Fruit fly (Drosophila melanogaster) whole organism, embryonic: ENCODE results near the gene GCC88.
A peak's percentile ranks its signal among the peaks of the same experiment; 100 is the strongest.

Experiments used
- Bgb ChIP-seq: fragments of 200-800 bp; sonication (Bioruptor generic); IDR thresholded peaks from 2 replicates; pipeline ENCODE4 v1.3.6; 2022; ENCODE audit warnings: missing biosample characterization, missing genetic modification characterization; ENCODE audit not compliant: partially characterized antibody
- Blimp-1 ChIP-seq: fragments of 200-800 bp; sonication (Bioruptor generic); optimal IDR thresholded peaks from 3 replicates; lab custom pipeline; 2018; ENCODE audit warnings: missing biosample characterization, missing genetic modification characterization, mild to moderate bottlenecking, moderate library complexity, missing genetic modification reagents
- BtbVII ChIP-seq: fragments of 200-800 bp; sonication (Bioruptor generic); optimal IDR thresholded peaks from 3 replicates; lab custom pipeline; 2017; ENCODE audit warnings: missing biosample characterization, mild to moderate bottlenecking, missing genetic modification characterization
- Bteb2 ChIP-seq: fragments of 200-800 bp; sonication (Bioruptor generic); optimal IDR thresholded peaks from 2 replicates; lab custom pipeline; 2016; ENCODE audit warnings: missing biosample characterization, missing genetic modification characterization
- C15 ChIP-seq: fragments of 200-800 bp; sonication (Bioruptor generic); IDR thresholded peaks from 3 replicates; pipeline ENCODE4 v1.3.6; 2022; ENCODE audit warnings: missing biosample characterization, missing genetic modification characterization
- CG10431 ChIP-seq: fragments of 200-800 bp; sonication (Bioruptor generic); optimal IDR thresholded peaks from 3 replicates; lab custom pipeline; 2018; ENCODE audit warnings: missing biosample characterization, mild to moderate bottlenecking, missing genetic modification characterization
- CG10543 ChIP-seq: fragments of 200-800 bp; sonication (Bioruptor generic); optimal IDR thresholded peaks from 3 replicates; lab custom pipeline; 2017; ENCODE audit warnings: missing biosample characterization, mild to moderate bottlenecking, missing genetic modification characterization, moderate library complexity
- CG12104 ChIP-seq: fragments of 200-800 bp; sonication (Bioruptor generic); optimal IDR thresholded peaks from 3 replicates; lab custom pipeline; 2016; ENCODE audit warnings: missing biosample characterization, missing genetic modification characterization
- CG1647 ChIP-seq: fragments of 200-800 bp; sonication (Bioruptor generic); optimal IDR thresholded peaks from 3 replicates; lab custom pipeline; 2016; ENCODE audit warnings: missing biosample characterization, missing genetic modification characterization
- CG16815 ChIP-seq: fragments of 200-800 bp; sonication (Bioruptor generic); optimal IDR thresholded peaks from 3 replicates; lab custom pipeline; 2017; ENCODE audit warnings: missing biosample characterization, mild to moderate bottlenecking, missing genetic modification characterization
- CG17359 ChIP-seq: fragments of 200-800 bp; sonication (Bioruptor generic); optimal IDR thresholded peaks from 3 replicates; lab custom pipeline; 2018; ENCODE audit warnings: missing biosample characterization, mild to moderate bottlenecking, missing genetic modification characterization, moderate library complexity
- CG18476 ChIP-seq: fragments of 200-800 bp; sonication (Bioruptor generic); optimal IDR thresholded peaks from 2 replicates; lab custom pipeline; 2016; ENCODE audit warnings: missing biosample characterization, mild to moderate bottlenecking, missing genetic modification characterization
- CG3726 ChIP-seq: fragments of 200-800 bp; sonication (Bioruptor generic); IDR thresholded peaks from 3 replicates; pipeline ENCODE4, ENCODE4 v1.3.6; 2022; ENCODE audit warnings: missing biosample characterization, missing genetic modification characterization
- CG8281 ChIP-seq: fragments of 200-800 bp; sonication (Bioruptor generic); optimal IDR thresholded peaks from 2 replicates; lab custom pipeline; 2018; ENCODE audit warnings: missing biosample characterization, mild to moderate bottlenecking, missing genetic modification characterization, moderate library complexity
- Doc2 ChIP-seq: fragments of 200-800 bp; sonication (Bioruptor generic); IDR thresholded peaks from 2 replicates; pipeline ENCODE4 v1.3.6; 2022; ENCODE audit warnings: missing biosample characterization, missing genetic modification characterization
- ERR ChIP-seq: fragments of 200-800 bp; sonication (Bioruptor generic); optimal IDR thresholded peaks from 2 replicates; lab custom pipeline; 2016; ENCODE audit warnings: missing biosample characterization, missing genetic modification characterization
- Eip74EF ChIP-seq, 2 experiments: fragments of 200-800 bp in 1 of 2; fragments of >200 bp in 1 of 2; sonication (Bioruptor generic) in 1 of 2; optimal IDR thresholded peaks; 2 replicates each; lab custom pipeline; 2017 to 2019; ENCODE audit warnings: missing biosample characterization in 2 of 2, missing genetic modification characterization in 2 of 2, mild to moderate bottlenecking in 1 of 2, moderate library complexity in 1 of 2
- Med ChIP-seq: fragments of 200-800 bp; sonication (Bioruptor generic); peaks from one replicate; lab custom pipeline; 2016; ENCODE audit warnings: missing biosample characterization, missing genetic modification characterization, mild to moderate bottlenecking, inconsistent platforms, moderate library complexity
- Mes4 ChIP-seq: fragments of 200-800 bp; sonication (Bioruptor generic); optimal IDR thresholded peaks from 2 replicates; lab custom pipeline; 2016; ENCODE audit warnings: missing biosample characterization, missing genetic modification characterization
- Nf-YB ChIP-seq: fragments of 200-800 bp; sonication (Bioruptor generic); optimal IDR thresholded peaks from 3 replicates; lab custom pipeline; 2019; ENCODE audit warnings: missing biosample characterization, mild to moderate bottlenecking, missing genetic modification characterization, moderate library complexity
- Sin3A ChIP-seq: fragments of >200 bp; optimal IDR thresholded peaks from 2 replicates; lab custom pipeline; 2018
- Six4 ChIP-seq: fragments of 200-800 bp; sonication (Bioruptor generic); optimal IDR thresholded peaks from 2 replicates; lab custom pipeline; 2016; ENCODE audit warnings: missing biosample characterization, missing genetic modification characterization
- Taf1 ChIP-seq: fragments of 200-800 bp; sonication (Bioruptor generic); IDR thresholded peaks from 2 replicates; pipeline ENCODE4 v1.3.6; 2022; ENCODE audit warnings: missing biosample characterization, missing genetic modification characterization
- Trl ChIP-seq, 3 experiments: fragments of >200 bp in 2 of 3; fragments of 200-800 bp in 1 of 3; sonication (Bioruptor generic) in 1 of 3; optimal IDR thresholded peaks; 2 replicates in 1 of 3; 3 replicates in 2 of 3; lab custom pipeline; 2016 to 2017; ENCODE audit warnings: missing biosample characterization in 1 of 3, missing genetic modification characterization in 1 of 3
- YL-1 ChIP-seq: fragments of 200-800 bp; sonication (Bioruptor generic); optimal IDR thresholded peaks from 3 replicates; lab custom pipeline; 2017; ENCODE audit warnings: missing biosample characterization, mild to moderate bottlenecking, missing genetic modification characterization
- ac ChIP-seq: fragments of 200-800 bp; sonication (Bioruptor generic); optimal IDR thresholded peaks from 3 replicates; lab custom pipeline; 2017; ENCODE audit warnings: missing biosample characterization, mild to moderate bottlenecking, missing genetic modification characterization
- ato ChIP-seq: fragments of 200-800 bp; sonication (Bioruptor generic); IDR thresholded peaks from 2 replicates; pipeline ENCODE4 v1.3.6; 2022; ENCODE audit warnings: missing biosample characterization, missing genetic modification characterization; ENCODE audit not compliant: partially characterized antibody
- br ChIP-seq: fragments of >200 bp; optimal IDR thresholded peaks from 2 replicates; lab custom pipeline; 2017
- btn ChIP-seq: fragments of 200-800 bp; sonication (Bioruptor generic); optimal IDR thresholded peaks from 2 replicates; lab custom pipeline; 2016; ENCODE audit warnings: missing biosample characterization, missing genetic modification characterization
- cwo ChIP-seq: fragments of 200-800 bp; sonication (Bioruptor generic); optimal IDR thresholded peaks from 3 replicates; lab custom pipeline; 2017; ENCODE audit warnings: missing biosample characterization, missing genetic modification characterization, mild to moderate bottlenecking, moderate library complexity, missing genetic modification reagents
- dmrt99B ChIP-seq: fragments of 200-800 bp; sonication (Bioruptor generic); optimal IDR thresholded peaks from 2 replicates; lab custom pipeline; 2018; ENCODE audit warnings: missing biosample characterization, mild to moderate bottlenecking, missing genetic modification characterization, moderate library complexity
- ewg ChIP-seq: fragments of 200-800 bp; sonication (Bioruptor generic); optimal IDR thresholded peaks from 3 replicates; lab custom pipeline; 2017; ENCODE audit warnings: mild to moderate bottlenecking, missing biosample characterization, missing genetic modification reagents, missing genetic modification characterization
- fd3F ChIP-seq: fragments of 200-800 bp; sonication (Bioruptor generic); optimal IDR thresholded peaks from 2 replicates; lab custom pipeline; 2018; ENCODE audit warnings: missing biosample characterization, mild to moderate bottlenecking, missing genetic modification characterization, moderate library complexity
- gcm ChIP-seq: fragments of 200-800 bp; sonication (Bioruptor generic); optimal IDR thresholded peaks from 2 replicates; lab custom pipeline; 2019; ENCODE audit warnings: missing biosample characterization, mild to moderate bottlenecking, missing genetic modification characterization, moderate library complexity
- ham ChIP-seq: fragments of 200-800 bp; sonication (Bioruptor generic); IDR thresholded peaks from 2 replicates; pipeline ENCODE4 v1.3.6; 2022; ENCODE audit warnings: missing biosample characterization, missing genetic modification characterization
- ind ChIP-seq: fragments of 200-800 bp; sonication (Bioruptor generic); optimal IDR thresholded peaks from 3 replicates; lab custom pipeline; 2016; ENCODE audit warnings: missing biosample characterization, missing genetic modification characterization
- ken ChIP-seq: fragments of 200-800 bp; sonication (Bioruptor generic); IDR thresholded peaks from 3 replicates; pipeline ENCODE4 v1.3.6; 2022; ENCODE audit warnings: missing biosample characterization, missing genetic modification characterization
- kni ChIP-seq: fragments of 200-800 bp; sonication (Bioruptor generic); optimal IDR thresholded peaks from 3 replicates; lab custom pipeline; 2017; ENCODE audit warnings: mild to moderate bottlenecking, missing biosample characterization, missing genetic modification reagents, missing genetic modification characterization
- lilli ChIP-seq: fragments of 200-800 bp; sonication (Bioruptor generic); optimal IDR thresholded peaks from 3 replicates; lab custom pipeline; 2016; ENCODE audit warnings: missing biosample characterization, missing genetic modification characterization
- mld ChIP-seq: fragments of 200-800 bp; sonication (Bioruptor generic); IDR thresholded peaks from 3 replicates; pipeline ENCODE4 v1.3.6; 2022; ENCODE audit warnings: missing biosample characterization, missing genetic modification characterization; ENCODE audit not compliant: partially characterized antibody
- oc ChIP-seq: fragments of 200-800 bp; sonication (Bioruptor generic); optimal IDR thresholded peaks from 2 replicates; lab custom pipeline; 2018; ENCODE audit warnings: missing biosample characterization, mild to moderate bottlenecking, missing genetic modification characterization, moderate library complexity
- odd ChIP-seq: fragments of 200-800 bp; sonication (Bioruptor generic); optimal IDR thresholded peaks from 2 replicates; lab custom pipeline; 2017; ENCODE audit warnings: missing biosample characterization, mild to moderate bottlenecking, missing genetic modification characterization
- run ChIP-seq: fragments of 200-800 bp; sonication (Bioruptor generic); optimal IDR thresholded peaks from 3 replicates; lab custom pipeline; 2018; ENCODE audit warnings: missing biosample characterization, mild to moderate bottlenecking, missing genetic modification characterization
- salm ChIP-seq: fragments of 200-800 bp; sonication (Bioruptor generic); optimal IDR thresholded peaks from 2 replicates; lab custom pipeline; 2018; ENCODE audit warnings: missing biosample characterization, mild to moderate bottlenecking, missing genetic modification characterization
- so ChIP-seq: fragments of 200-800 bp; sonication (Bioruptor generic); IDR thresholded peaks from 3 replicates; pipeline ENCODE4 v1.3.6; 2022; ENCODE audit warnings: missing biosample characterization, missing genetic modification characterization
- sr ChIP-seq: fragments of 200-800 bp; sonication (Bioruptor generic); IDR thresholded peaks from 3 replicates; pipeline ENCODE4 v1.3.6; 2022; ENCODE audit warnings: missing biosample characterization, missing genetic modification characterization
- tin ChIP-seq: fragments of 200-800 bp; sonication (Bioruptor generic); optimal IDR thresholded peaks from 3 replicates; lab custom pipeline; 2016; ENCODE audit warnings: missing biosample characterization, missing genetic modification characterization
- tio ChIP-seq: fragments of 200-800 bp; sonication (Bioruptor generic); optimal IDR thresholded peaks from 2 replicates; lab custom pipeline; 2017; ENCODE audit warnings: missing biosample characterization, missing genetic modification characterization, inconsistent platforms
- toy ChIP-seq: fragments of 200-800 bp; sonication (Bioruptor generic); IDR thresholded peaks from 2 replicates; pipeline ENCODE4 v1.3.6; 2022; ENCODE audit warnings: missing biosample characterization, missing genetic modification characterization
- twi ChIP-seq: fragments of 200-800 bp; optimal IDR thresholded peaks from 2 replicates; lab custom pipeline; 2019; ENCODE audit warnings: missing biosample characterization, mild to moderate bottlenecking, missing genetic modification characterization, moderate library complexity

GCC88 gene

dm6 chr3R:11216156-11216630, 14.2 kb downstream of the GCC88 start, which contains the start of the genes RpS25 and CG4820 (continued):
- peak; percentile 87 for TF ChIP-seq CG10431 (GFP tag; lab: Kevin White, UChicago)
- TF ChIP-seq run (tag; lab: Kevin White, UChicago), result peak; percentile 84
- TF ChIP-seq BtbVII, result peak; percentile 92
- peak; percentile 57; the same call in 1 of the 3 replicates for TF ChIP-seq C15
- TF ChIP-seq fd3F (GFP tag; lab: Kevin White, UChicago), result peak; percentile 85
- peak; percentile 86 for TF ChIP-seq CG17359
- TF ChIP-seq ken (GFP tag; lab: Robert Waterston, UW), result peak; percentile 78
- peak; percentile 82 for TF ChIP-seq sr
- peak; percentile 84 for TF ChIP-seq tin (GFP tag; lab: Kevin White, UChicago)
- peak; percentile 82 for TF ChIP-seq ac (GFP tag; lab: Kevin White, UChicago)
- TF ChIP-seq ato (GFP tag; lab: Robert Waterston, UW), result peak; percentile 64
- no peak for TF ChIP-seq Trl (optimal IDR thresholded peaks at IDR 0.05; lab: Kevin White, UChicago)
- TF ChIP-seq Trl (GFP tag; optimal IDR thresholded peaks at IDR 0.05; lab: Kevin White, UChicago), result peak; percentile 96
- peak; percentile 77 for TF ChIP-seq Nf-YB (GFP tag; lab: Kevin White, UChicago)
- TF ChIP-seq ERR, result peak; percentile 77
- TF ChIP-seq toy (GFP tag; lab: Robert Waterston, UW), result peak; percentile 36; the same call in 1 of the 2 replicates
- TF ChIP-seq ham (GFP tag; lab: Robert Waterston, UW), result peak; percentile 55; the same call in 1 of the 2 replicates
- TF ChIP-seq Eip74EF (GFP tag; optimal IDR thresholded peaks at IDR 0.05; lab: Kevin White, UChicago), result peak in 1 of 2 experiments; percentile 84
- TF ChIP-seq CG1647 (GFP tag; lab: Kevin White, UChicago), result peak; percentile 82
- TF ChIP-seq CG16815 (GFP tag; lab: Kevin White, UChicago), result peak; percentile 57
- peak; percentile 88 for TF ChIP-seq btn
- TF ChIP-seq so (GFP tag; lab: Robert Waterston, UW), result peak; percentile 85
- TF ChIP-seq gcm (GFP tag; lab: Kevin White, UChicago), result peak; percentile 89
- no peak for TF ChIP-seq br (lab: Kevin White, UChicago)
- peak; percentile 51; the same call in 1 of the 2 replicates for TF ChIP-seq Taf1
- TF ChIP-seq Blimp-1 (GFP tag; lab: Kevin White, UChicago), result peak; percentile 73
- TF ChIP-seq mld (GFP tag; lab: Robert Waterston, UW), result peak; percentile 65; the same call in 1 of the 3 replicates
- peak; percentile 82 for TF ChIP-seq dmrt99B (tag; lab: Kevin White, UChicago)
- peak; percentile 72 for TF ChIP-seq CG8281
- peak; percentile 73 for TF ChIP-seq cwo (GFP tag; lab: Kevin White, UChicago)
- peak; percentile 95 for TF ChIP-seq kni (GFP tag; lab: Kevin White, UChicago)
- peak; percentile 63 for TF ChIP-seq oc (tag; lab: Kevin White, UChicago)
- peak; percentile 99 for TF ChIP-seq YL-1 (GFP tag; lab: Kevin White, UChicago)
- peak; percentile 99 for TF ChIP-seq Med (GFP tag; lab: Kevin White, UChicago)
- peak; percentile 93 for TF ChIP-seq CG12104 (GFP tag; lab: Kevin White, UChicago)
- peak; percentile 71 for TF ChIP-seq Six4 (GFP tag; lab: Kevin White, UChicago)
- TF ChIP-seq ind, result peak; percentile 72
- peak; percentile 84 for TF ChIP-seq lilli
- peak; percentile 50 for TF ChIP-seq Doc2 (GFP tag; lab: Robert Waterston, UW)
- peak; percentile 94 for TF ChIP-seq odd (GFP tag; lab: Kevin White, UChicago)
- peak; percentile 97 for TF ChIP-seq Mes4 (GFP tag; lab: Kevin White, UChicago)
- peak; percentile 76 for TF ChIP-seq CG18476 (GFP tag; lab: Kevin White, UChicago)
- peak; percentile 95 for TF ChIP-seq ewg (GFP tag; lab: Kevin White, UChicago)
- TF ChIP-seq twi (tag; lab: Kevin White, UChicago), result peak; percentile 84
- peak; percentile 85 for TF ChIP-seq salm (tag; lab: Kevin White, UChicago)
- peak; percentile 96 for TF ChIP-seq Sin3A (lab: Kevin White, UChicago)
- TF ChIP-seq Bgb (GFP tag; lab: Robert Waterston, UW), result peak; percentile 85
- TF ChIP-seq tio (GFP tag; lab: Kevin White, UChicago), result no peak
- TF ChIP-seq CG10543 (GFP tag; lab: Kevin White, UChicago), result peak; percentile 97
- TF ChIP-seq Bteb2 (GFP tag; lab: Kevin White, UChicago), result peak; percentile 87
- no peak for TF ChIP-seq CG3726 (GFP tag; lab: Robert Waterston, UW)
